Fruit fly (Drosophila melanogaster): Measurements from ENCODE around the gene CG33229.

Gene CG33229

dm6 chr3L:270760-271500 lies 47.3 kb downstream of the CG33229 start, which contains the start of gene miple2 (continued):
- TF ChIP-seq Fer1 (GFP tag; optimal IDR thresholded peaks at IDR 0.05) (peak; percentile 56), MTF-1 (GFP tag; optimal IDR thresholded peaks at IDR 0.05; ENCODE audit: borderline replicate concordance) (no peak), CG6254 (GFP tag; optimal IDR thresholded peaks at IDR 0.05) (peak; percentile 55), CG4820 (GFP tag; optimal IDR thresholded peaks at IDR 0.05) (peak; percentile 38), Dfd (GFP tag; optimal IDR thresholded peaks at IDR 0.05) (no peak), CG14014 (GFP tag; IDR thresholded peaks at IDR 0.05) (no peak), CG13775 (GFP tag; optimal IDR thresholded peaks at IDR 0.05) (peak; percentile 42), CG8478 (optimal IDR thresholded peaks at IDR 0.05) (no peak), Chrac-16 (GFP tag; optimal IDR thresholded peaks at IDR 0.05) (no peak), CG15479 (GFP tag; optimal IDR thresholded peaks at IDR 0.05) (peak; percentile 93), Dbx (GFP tag; IDR thresholded peaks at IDR 0.05) (no peak), B-H2 (GFP tag; optimal IDR thresholded peaks at IDR 0.05) (no peak), CG12219 (GFP tag; optimal IDR thresholded peaks at IDR 0.05) (no peak), pnt (GFP tag; optimal IDR thresholded peaks at IDR 0.05) (no peak), odd (GFP tag; optimal IDR thresholded peaks at IDR 0.05) (peak; percentile 54), CG8944 (GFP tag; optimal IDR thresholded peaks at IDR 0.05) (peak; percentile 20), CG9797 (GFP tag; optimal IDR thresholded peaks at IDR 0.05) (no peak), CG8924 (tag; optimal IDR thresholded peaks at IDR 0.05) (peak; percentile 34), Drgx (GFP tag; IDR thresholded peaks at IDR 0.05) (peak; percentile 31; the same call in 1 of the 2 replicates), CG31365 (tag; optimal IDR thresholded peaks at IDR 0.05) (peak; percentile 27), CG6813 (GFP tag; optimal IDR thresholded peaks at IDR 0.05) (peak; percentile 65), Meics (GFP tag; optimal IDR thresholded peaks at IDR 0.05) (peak; percentile 60), zfh1 (GFP tag; IDR thresholded peaks at IDR 0.05) (0 out of 3 replicates have a peak, but pooled peaks have one; percentile 6), CG3281 (GFP tag; optimal IDR thresholded peaks at IDR 0.05) (peak; percentile 68), tll (GFP tag; optimal IDR thresholded peaks at IDR 0.05) (peak in 1 of 2 experiments; percentile 72), sim (GFP tag; IDR thresholded peaks at IDR 0.05) (no peak), C15 (GFP tag; IDR thresholded peaks at IDR 0.05) (no peak), Sin3A (optimal IDR thresholded peaks at IDR 0.05) (no peak), vfl (GFP tag; optimal IDR thresholded peaks at IDR 0.05) (no peak), fd64A (GFP tag; optimal IDR thresholded peaks at IDR 0.05) (peak; percentile 70), CG14050 (GFP tag; IDR thresholded peaks at IDR 0.05) (no peak), CG7271 (tag; optimal IDR thresholded peaks at IDR 0.05) (no peak), CG9932 (GFP tag; IDR thresholded peaks at IDR 0.05) (no peak), bab2 (GFP tag; optimal IDR thresholded peaks at IDR 0.05) (no peak), CG9215 (GFP tag; IDR thresholded peaks at IDR 0.05) (no peak), vvl (GFP tag; IDR thresholded peaks at IDR 0.05) (no peak), twi (tag; optimal IDR thresholded peaks at IDR 0.05) (peak; percentile 57), E2f2 (GFP tag; IDR thresholded peaks at IDR 0.05) (no peak), kni (GFP tag; optimal IDR thresholded peaks at IDR 0.05) (peak; percentile 94), Opbp (GFP tag; IDR thresholded peaks at IDR 0.05; ENCODE audit: partially characterized antibody) (no peak), Elba2 (GFP tag; optimal IDR thresholded peaks at IDR 0.05) (no peak), CG9727 (GFP tag; optimal IDR thresholded peaks at IDR 0.05) (peak; percentile 69), CG4404 (GFP tag; IDR thresholded peaks at IDR 0.05) (no peak), cad (GFP tag; optimal IDR thresholded peaks at IDR 0.05) (no peak), pros (GFP tag; optimal IDR thresholded peaks at IDR 0.05) (peak; percentile 76), CG10462 (GFP tag; optimal IDR thresholded peaks at IDR 0.05) (no peak), ems (GFP tag; optimal IDR thresholded peaks at IDR 0.05) (no peak), slp2 (GFP tag; optimal IDR thresholded peaks at IDR 0.05) (peak; percentile 33), Tbp (GFP tag; optimal IDR thresholded peaks at IDR 0.05) (no peak), hkb (optimal IDR thresholded peaks at IDR 0.05) (no peak), hkb (GFP tag; IDR thresholded peaks at IDR 0.05) (no peak; the same call in 1 of the 2 replicates)

All from whole organism, embryonic.